Fruit fly (Drosophila melanogaster): Measurements from ENCODE around the gene t-cup.

Gene t-cup

dm6 chr2L:12529029-12529948, 32.2 kb upstream of the t-cup start (continued):
- TF ChIP-seq B-H1 (GFP tag; IDR thresholded peaks at IDR 0.05) (peak; percentile 13; the same call in 1 of the 3 replicates), Hr78 (GFP tag; optimal IDR thresholded peaks at IDR 0.05) (peak in 1 of 2 experiments; percentile 77), Atf6 (GFP tag; IDR thresholded peaks at IDR 0.05) (no peak; the same call in 1 of the 2 replicates), CG15514 (GFP tag; optimal IDR thresholded peaks at IDR 0.05) (no peak), exex (tag; optimal IDR thresholded peaks at IDR 0.05) (peak; percentile 91), p53 (GFP tag; optimal IDR thresholded peaks at IDR 0.05) (no peak), D19A (tag; optimal IDR thresholded peaks at IDR 0.05) (peak; percentile 17), dimm (GFP tag; IDR thresholded peaks at IDR 0.05) (no peak), CG4854 (GFP tag; optimal IDR thresholded peaks at IDR 0.05) (no peak), lab (GFP tag; optimal IDR thresholded peaks at IDR 0.05) (peak; percentile 67), Elba2 (GFP tag; optimal IDR thresholded peaks at IDR 0.05) (no peak), CG14014 (GFP tag; IDR thresholded peaks at IDR 0.05) (peak; percentile 25), CG2199 (GFP tag; IDR thresholded peaks at IDR 0.05) (no peak), sd (tag; optimal IDR thresholded peaks at IDR 0.05) (peak; percentile 90), H15 (GFP tag; IDR thresholded peaks at IDR 0.05) (no peak), CG1792 (GFP tag; optimal IDR thresholded peaks at IDR 0.05) (no peak), CG8765 (GFP tag; IDR thresholded peaks at IDR 0.05) (no peak), gfzf (GFP tag; optimal IDR thresholded peaks at IDR 0.05) (no peak), Fer1 (GFP tag; optimal IDR thresholded peaks at IDR 0.05) (peak; percentile 67), prd (optimal IDR thresholded peaks at IDR 0.05) (no peak), prd (GFP tag; IDR thresholded peaks at IDR 0.05) (no peak), CG6683 (GFP tag; optimal IDR thresholded peaks at IDR 0.05) (no peak), eyg (GFP tag; optimal IDR thresholded peaks at IDR 0.05) (peak; percentile 27), CG6765 (GFP tag; optimal IDR thresholded peaks at IDR 0.05) (no peak), bowl (GFP tag; IDR thresholded peaks at IDR 0.05) (0 out of 2 replicates have a peak, but pooled peaks have one; percentile 31), ttk (GFP tag; IDR thresholded peaks at IDR 0.05) (no peak; the same call in 1 of the 2 replicates), CG31365 (tag; optimal IDR thresholded peaks at IDR 0.05) (peak; percentile 39), cas (GFP tag; IDR thresholded peaks at IDR 0.05) (no peak), CG7556 (GFP tag; optimal IDR thresholded peaks at IDR 0.05) (peak; percentile 15), CG4404 (GFP tag; IDR thresholded peaks at IDR 0.05) (no peak), Hmr (GFP tag; optimal IDR thresholded peaks at IDR 0.05) (no peak), CG9727 (GFP tag; optimal IDR thresholded peaks at IDR 0.05) (no peak), CG10565 (GFP tag; optimal IDR thresholded peaks at IDR 0.05) (no peak), tin (GFP tag; optimal IDR thresholded peaks at IDR 0.05) (no peak), wdn (GFP tag; IDR thresholded peaks at IDR 0.05) (no peak), Sin3A (optimal IDR thresholded peaks at IDR 0.05) (no peak), CG14441 (GFP tag; IDR thresholded peaks at IDR 0.05) (peak; percentile 53), bigmax (GFP tag; optimal IDR thresholded peaks at IDR 0.05) (peak; percentile 2), lilli (GFP tag; optimal IDR thresholded peaks at IDR 0.05) (no peak), HHEX (GFP tag; optimal IDR thresholded peaks at IDR 0.05) (no peak), pb (GFP tag; optimal IDR thresholded peaks at IDR 0.05) (peak; percentile 49), Poxn (GFP tag; IDR thresholded peaks at IDR 0.05) (no peak), CG3163 (GFP tag; optimal IDR thresholded peaks at IDR 0.05) (peak; percentile 67), crp (GFP tag; optimal IDR thresholded peaks at IDR 0.05) (no peak), hkb (optimal IDR thresholded peaks at IDR 0.05) (no peak), hkb (GFP tag; IDR thresholded peaks at IDR 0.05) (no peak), CG17802 (tag; optimal IDR thresholded peaks at IDR 0.05) (no peak), HLH54F (GFP tag; optimal IDR thresholded peaks at IDR 0.05) (no peak), Stat92E (GFP tag; optimal IDR thresholded peaks at IDR 0.05) (peak in 1 of 3 experiments; percentile 70), otp (GFP tag; IDR thresholded peaks at IDR 0.05) (no peak)
